Fruit fly (Drosophila melanogaster) whole organism, embryonic: ENCODE data around the gene thoc7.

Experiments
- CG10209 ChIP-seq: fragments of 200-800 bp; sonication (Bioruptor generic); optimal IDR thresholded peaks from 3 replicates; lab custom pipeline; 2017; ENCODE audit warnings: missing biosample characterization, mild to moderate bottlenecking, missing genetic modification characterization, missing genetic modification reagents
- CG1024 ChIP-seq: fragments of 200-800 bp; sonication (Bioruptor generic); IDR thresholded peaks from 2 replicates; pipeline ENCODE4 v1.3.6; 2022; ENCODE audit warnings: missing biosample characterization, missing genetic modification characterization
- CG10565 ChIP-seq: fragments of 200-800 bp; sonication (Bioruptor generic); optimal IDR thresholded peaks from 3 replicates; lab custom pipeline; 2016; ENCODE audit warnings: missing biosample characterization, mild to moderate bottlenecking, missing genetic modification characterization
- CG11504 ChIP-seq: fragments of 200-800 bp; sonication (Bioruptor generic); optimal IDR thresholded peaks from 3 replicates; lab custom pipeline; 2019; ENCODE audit warnings: missing biosample characterization, mild to moderate bottlenecking, missing genetic modification characterization, moderate library complexity
- CG13123 ChIP-seq: fragments of 200-800 bp; sonication (Bioruptor generic); optimal IDR thresholded peaks from 2 replicates; lab custom pipeline; 2016; ENCODE audit warnings: missing biosample characterization, missing genetic modification characterization
- CG15073 ChIP-seq: fragments of 200-800 bp; sonication (Bioruptor generic); optimal IDR thresholded peaks from 2 replicates; lab custom pipeline; 2016; ENCODE audit warnings: missing biosample characterization, missing genetic modification characterization
- CG15696 ChIP-seq: fragments of 200-800 bp; sonication (Bioruptor generic); optimal IDR thresholded peaks from 2 replicates; lab custom pipeline; 2019; ENCODE audit warnings: missing biosample characterization, mild to moderate bottlenecking, missing genetic modification characterization, moderate library complexity
- CG1647 ChIP-seq: fragments of 200-800 bp; sonication (Bioruptor generic); optimal IDR thresholded peaks from 3 replicates; lab custom pipeline; 2016; ENCODE audit warnings: missing biosample characterization, missing genetic modification characterization
- CG17912 ChIP-seq: fragments of 200-800 bp; sonication (Bioruptor generic); optimal IDR thresholded peaks from 2 replicates; lab custom pipeline; 2018; ENCODE audit warnings: missing biosample characterization, mild to moderate bottlenecking, missing genetic modification characterization
- CG18011 ChIP-seq: fragments of 200-800 bp; sonication (Bioruptor generic); optimal IDR thresholded peaks from 2 replicates; lab custom pipeline; 2017; ENCODE audit warnings: missing biosample characterization, missing genetic modification characterization, mild to moderate bottlenecking, moderate library complexity, missing genotype
- CG2202 ChIP-seq: fragments of 200-800 bp; sonication (Bioruptor generic); optimal IDR thresholded peaks from 2 replicates; lab custom pipeline; 2018; ENCODE audit warnings: missing biosample characterization, mild to moderate bottlenecking, missing genetic modification characterization
- CG31365 ChIP-seq: fragments of 200-800 bp; sonication (Bioruptor generic); optimal IDR thresholded peaks from 2 replicates; lab custom pipeline; 2018; ENCODE audit warnings: missing biosample characterization, mild to moderate bottlenecking, missing genetic modification characterization
- CG34422 ChIP-seq: fragments of 200-800 bp; sonication (Bioruptor generic); IDR thresholded peaks from 3 replicates; pipeline ENCODE4 v1.3.6; 2022; ENCODE audit warnings: missing biosample characterization, missing genetic modification characterization
- CG4328 ChIP-seq: fragments of 200-800 bp; sonication (Bioruptor generic); optimal IDR thresholded peaks from 3 replicates; lab custom pipeline; 2017; ENCODE audit warnings: missing biosample characterization, missing genetic modification reagents, missing genetic modification characterization
- CG4617 ChIP-seq: fragments of 200-800 bp; sonication (Bioruptor generic); optimal IDR thresholded peaks from 3 replicates; lab custom pipeline; 2016; ENCODE audit warnings: missing biosample characterization, missing genetic modification characterization, borderline replicate concordance
- CG5245 ChIP-seq: fragments of 200-800 bp; sonication (Bioruptor generic); optimal IDR thresholded peaks from 3 replicates; lab custom pipeline; 2016; ENCODE audit warnings: missing biosample characterization, missing genetic modification characterization
- CG5953 ChIP-seq: fragments of 200-800 bp; sonication (Bioruptor generic); IDR thresholded peaks from 2 replicates; pipeline ENCODE4 v1.3.6; 2022; ENCODE audit warnings: missing biosample characterization, missing genetic modification characterization
- CG8924 ChIP-seq: fragments of 200-800 bp; optimal IDR thresholded peaks from 3 replicates; lab custom pipeline; 2019; ENCODE audit warnings: missing biosample characterization, mild to moderate bottlenecking, missing genetic modification characterization, moderate library complexity
- CG9932 ChIP-seq: fragments of 200-800 bp; sonication (Bioruptor generic); IDR thresholded peaks from 2 replicates; pipeline ENCODE4 v1.3.6; 2022; ENCODE audit warnings: missing biosample characterization, missing genetic modification characterization
- Dbx ChIP-seq: fragments of 200-800 bp; sonication (Bioruptor generic); IDR thresholded peaks from 3 replicates; pipeline ENCODE4 v1.3.6; 2022; ENCODE audit warnings: missing biosample characterization, missing genetic modification characterization
- E2f1 ChIP-seq: fragments of 200-800 bp; sonication (Bioruptor generic); IDR thresholded peaks from 2 replicates; pipeline ENCODE4 v1.3.6; 2022; ENCODE audit warnings: missing biosample characterization, missing genetic modification characterization
- HmgZ ChIP-seq: fragments of 200-800 bp; sonication (Bioruptor generic); optimal IDR thresholded peaks from 2 replicates; lab custom pipeline; 2018; ENCODE audit warnings: missing biosample characterization, mild to moderate bottlenecking, missing genetic modification characterization
- Nf-YB ChIP-seq: fragments of 200-800 bp; sonication (Bioruptor generic); optimal IDR thresholded peaks from 3 replicates; lab custom pipeline; 2019; ENCODE audit warnings: missing biosample characterization, mild to moderate bottlenecking, missing genetic modification characterization, moderate library complexity
- Scr ChIP-seq: fragments of 200-800 bp; sonication (Bioruptor generic); IDR thresholded peaks from 2 replicates; pipeline ENCODE4 v1.3.6; 2022; ENCODE audit warnings: missing biosample characterization, missing genetic modification characterization; ENCODE audit not compliant: partially characterized antibody
- Sin3A ChIP-seq: fragments of >200 bp; optimal IDR thresholded peaks from 2 replicates; lab custom pipeline; 2018
- Six4 ChIP-seq: fragments of 200-800 bp; sonication (Bioruptor generic); optimal IDR thresholded peaks from 2 replicates; lab custom pipeline; 2016; ENCODE audit warnings: missing biosample characterization, missing genetic modification characterization
- Sry-δ ChIP-seq: fragments of 200-800 bp; sonication (Bioruptor generic); optimal IDR thresholded peaks from 2 replicates; lab custom pipeline; 2016; ENCODE audit warnings: missing biosample characterization, missing genetic modification characterization
- Taf1 ChIP-seq: fragments of 200-800 bp; sonication (Bioruptor generic); IDR thresholded peaks from 2 replicates; pipeline ENCODE4 v1.3.6; 2022; ENCODE audit warnings: missing biosample characterization, missing genetic modification characterization
- ac ChIP-seq: fragments of 200-800 bp; sonication (Bioruptor generic); optimal IDR thresholded peaks from 3 replicates; lab custom pipeline; 2017; ENCODE audit warnings: missing biosample characterization, mild to moderate bottlenecking, missing genetic modification characterization
- az2 ChIP-seq: fragments of 200-800 bp; sonication (Bioruptor generic); optimal IDR thresholded peaks from 3 replicates; lab custom pipeline; 2016; ENCODE audit warnings: missing biosample characterization, missing genetic modification characterization
- chm ChIP-seq: fragments of 200-800 bp; sonication (Bioruptor generic); IDR thresholded peaks from 2 replicates; pipeline ENCODE4 v1.3.6; 2022; ENCODE audit warnings: missing biosample characterization, missing genetic modification characterization
- disco-r ChIP-seq: fragments of 200-800 bp; sonication (Bioruptor generic); optimal IDR thresholded peaks from 2 replicates; lab custom pipeline; 2016; ENCODE audit warnings: missing biosample characterization, missing genetic modification characterization
- ewg ChIP-seq: fragments of 200-800 bp; sonication (Bioruptor generic); optimal IDR thresholded peaks from 3 replicates; lab custom pipeline; 2017; ENCODE audit warnings: mild to moderate bottlenecking, missing biosample characterization, missing genetic modification reagents, missing genetic modification characterization
- grau ChIP-seq: fragments of 200-800 bp; optimal IDR thresholded peaks from 3 replicates; lab custom pipeline; 2019; ENCODE audit warnings: missing biosample characterization, mild to moderate bottlenecking, missing genetic modification characterization, moderate library complexity
- gro ChIP-seq: fragments of 200-800 bp; sonication (Bioruptor generic); optimal IDR thresholded peaks from 2 replicates; lab custom pipeline; 2016; ENCODE audit warnings: missing biosample characterization, missing genetic modification characterization
- hbn ChIP-seq: fragments of 200-800 bp; sonication (Bioruptor generic); IDR thresholded peaks from 2 replicates; pipeline ENCODE4 v1.3.6; 2022; ENCODE audit warnings: missing biosample characterization, missing genetic modification characterization; ENCODE audit not compliant: partially characterized antibody
- klu ChIP-seq: fragments of 200-800 bp; sonication (Bioruptor generic); IDR thresholded peaks from 2 replicates; pipeline ENCODE4 v1.3.6; 2022; ENCODE audit warnings: missing biosample characterization, missing genetic modification characterization
- luna ChIP-seq: fragments of 200-800 bp; sonication (Bioruptor generic); optimal IDR thresholded peaks from 2 replicates; lab custom pipeline; 2016; ENCODE audit warnings: missing biosample characterization, missing genetic modification characterization
- mirr ChIP-seq: fragments of 200-800 bp; sonication (Bioruptor generic); optimal IDR thresholded peaks from 3 replicates; lab custom pipeline; 2018; ENCODE audit warnings: missing biosample characterization, mild to moderate bottlenecking, missing genetic modification characterization
- nerfin-2 ChIP-seq: fragments of 200-800 bp; sonication (Bioruptor generic); IDR thresholded peaks from 2 replicates; pipeline ENCODE4 v1.3.6; 2022; ENCODE audit warnings: missing biosample characterization, missing genetic modification characterization; ENCODE audit not compliant: partially characterized antibody
- nmo ChIP-seq: fragments of 200-800 bp; sonication (Bioruptor generic); optimal IDR thresholded peaks from 2 replicates; lab custom pipeline; 2018; ENCODE audit warnings: missing biosample characterization, mild to moderate bottlenecking, missing genetic modification characterization, moderate library complexity
- pan ChIP-seq, 4 experiments: fragments of >200 bp in 3 of 4; fragments of 200-800 bp in 1 of 4; sonication (Bioruptor generic) in 1 of 4; optimal IDR thresholded peaks in 3 of 4; IDR thresholded peaks in 1 of 4; 2 replicates each; pipeline versions ENCODE4 v1.3.6 to Lab custom; 2017 to 2022; ENCODE audit warnings: missing biosample characterization in 2 of 4, missing genetic modification characterization in 2 of 4, mixed read lengths in 1 of 4
- slbo ChIP-seq: fragments of 200-800 bp; sonication (Bioruptor generic); IDR thresholded peaks from 2 replicates; pipeline ENCODE4 v1.3.6; 2022; ENCODE audit warnings: missing biosample characterization, missing genetic modification characterization
- sna ChIP-seq: fragments of 200-800 bp; sonication (Bioruptor generic); IDR thresholded peaks from 2 replicates; pipeline ENCODE4 v1.3.6; 2022; ENCODE audit warnings: missing biosample characterization, missing genetic modification characterization; ENCODE audit not compliant: partially characterized antibody
- sug ChIP-seq: fragments of 200-800 bp; optimal IDR thresholded peaks from 2 replicates; lab custom pipeline; 2019; ENCODE audit warnings: missing biosample characterization, mild to moderate bottlenecking, missing genetic modification characterization, moderate library complexity
- toy ChIP-seq: fragments of 200-800 bp; sonication (Bioruptor generic); IDR thresholded peaks from 2 replicates; pipeline ENCODE4 v1.3.6; 2022; ENCODE audit warnings: missing biosample characterization, missing genetic modification characterization
- trem ChIP-seq: fragments of 200-800 bp; optimal IDR thresholded peaks from 3 replicates; lab custom pipeline; 2019; ENCODE audit warnings: missing biosample characterization, mild to moderate bottlenecking, missing genetic modification characterization, moderate library complexity
- ttk ChIP-seq: fragments of 200-800 bp; sonication (Bioruptor generic); IDR thresholded peaks from 2 replicates; pipeline ENCODE4 v2.1.2; 2022; ENCODE audit warnings: missing biosample characterization, missing genetic modification characterization

thoc7 gene

DNA sequence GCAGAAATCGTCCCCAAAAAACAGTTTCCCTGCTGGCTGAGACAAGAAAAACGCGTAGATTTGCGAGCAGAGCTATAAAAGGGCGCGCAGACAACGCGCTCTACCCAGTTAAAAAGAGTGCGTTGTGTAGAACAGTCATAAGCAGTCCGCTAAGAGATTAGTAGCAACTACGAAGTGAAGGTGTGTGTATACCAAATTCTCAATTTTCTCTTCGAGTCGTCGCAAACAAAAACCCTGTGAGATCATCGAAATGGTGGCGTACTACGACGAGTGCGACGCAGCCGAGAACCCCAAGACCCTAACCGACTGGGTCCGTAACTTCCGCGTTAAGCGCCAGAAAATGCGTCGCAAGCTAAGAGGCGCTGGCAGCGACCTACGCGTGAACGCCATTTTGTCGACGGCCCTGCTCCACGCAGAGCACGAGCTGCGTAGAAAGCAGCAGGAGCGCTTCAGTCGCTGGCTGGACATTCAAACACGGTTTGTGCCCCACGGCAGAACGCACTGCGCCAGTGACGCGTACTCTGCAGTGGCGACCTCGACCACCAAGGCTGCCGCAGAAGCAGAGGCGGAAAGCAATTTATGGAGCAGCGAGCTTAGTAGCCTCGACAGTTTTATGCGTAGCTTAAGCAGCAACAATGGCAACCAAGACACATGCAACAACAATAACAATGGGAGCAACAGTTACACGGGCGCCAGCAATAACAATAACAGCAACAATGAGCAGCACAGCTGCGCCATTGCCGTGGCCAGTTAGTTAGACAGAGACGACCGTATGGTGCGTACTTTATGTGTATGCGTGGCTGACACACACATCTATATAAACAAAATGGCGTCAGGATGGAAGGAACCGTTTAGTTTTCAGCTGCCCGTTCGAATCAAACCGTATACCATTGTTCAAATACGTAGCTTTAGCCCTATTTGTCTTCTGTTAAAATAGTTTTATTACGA, 11.8 kb upstream of the thoc7 start (continued):
- TF ChIP-seq ttk (GFP tag; lab: Robert Waterston, UW) (no peak), luna (GFP tag; lab: Kevin White, UChicago) (no peak), mirr (peak; percentile 31), Sin3A (no peak), CG11504 (tag; lab: Kevin White, UChicago) (no peak), CG9932 (GFP tag; lab: Robert Waterston, UW) (no peak), hbn (no peak), Six4 (GFP tag; lab: Kevin White, UChicago) (no peak), HmgZ (tag; lab: Kevin White, UChicago) (peak; percentile 2), CG1647 (GFP tag; lab: Kevin White, UChicago) (no peak), sug (tag; lab: Kevin White, UChicago) (peak; percentile 44), toy (no peak), chm (peak; percentile 82), CG10209 (GFP tag; lab: Kevin White, UChicago) (no peak), Sry-δ (GFP tag; lab: Kevin White, UChicago) (no peak), sna (no peak), CG15073 (GFP tag; lab: Kevin White, UChicago) (no peak), CG31365 (no peak), az2 (no peak), CG2202 (no peak), CG4328 (GFP tag; lab: Kevin White, UChicago) (peak; percentile 17), klu (GFP tag; lab: Robert Waterston, UW) (no peak), CG5953 (GFP tag; lab: Robert Waterston, UW) (peak; percentile 55; the same call in 1 of the 2 replicates), Taf1 (GFP tag; lab: Robert Waterston, UW) (0 out of 2 replicates have a peak, but pooled peaks have one; percentile 19), trem (tag; lab: Kevin White, UChicago) (no peak), pan (optimal IDR thresholded peaks at IDR 0.05; lab: Kevin White, UChicago) (no peak), pan (GFP tag; optimal IDR thresholded peaks at IDR 0.05 in 1 of 2, IDR thresholded peaks at IDR 0.05 in 1 of 2) (peak in 1 of 2 experiments; percentile 48), Dbx (peak; percentile 25), CG5245 (GFP tag; lab: Kevin White, UChicago) (no peak), CG10565 (GFP tag; lab: Kevin White, UChicago) (no peak), ewg (peak; percentile 76), nerfin-2 (0 out of 2 replicates have a peak, but pooled peaks have one; percentile 29), CG34422 (GFP tag; lab: Robert Waterston, UW) (peak; percentile 76), CG1024 (peak; percentile 6; the same call in 1 of the 2 replicates), CG15696 (no peak), CG8924 (peak; percentile 81), CG4617 (GFP tag; lab: Kevin White, UChicago) (no peak), Nf-YB (GFP tag; lab: Kevin White, UChicago) (no peak), CG18011 (GFP tag; lab: Kevin White, UChicago) (no peak), Scr (GFP tag; lab: Robert Waterston, UW) (no peak; the same call in 1 of the 2 replicates), slbo (GFP tag; lab: Robert Waterston, UW) (peak; percentile 23; the same call in 1 of the 2 replicates), CG17912 (GFP tag; lab: Kevin White, UChicago) (no peak), ac (peak; percentile 17), grau (no peak), E2f1 (GFP tag; lab: Robert Waterston, UW) (no peak; the same call in 1 of the 2 replicates), gro (GFP tag; lab: Kevin White, UChicago) (peak; percentile 47), disco-r (no peak), CG13123 (no peak), nmo (GFP tag; lab: Kevin White, UChicago) (peak; percentile 14)
